Worm (Caenorhabditis elegans) whole organism, early embryonic: ENCODE results near the gene W10C6.2.

Source experiments
- B0310.2 ChIP-seq: sonication (generic microtip); optimal IDR thresholded peaks from 2 replicates; lab custom pipeline; 2016; ENCODE audit warnings: mild to moderate bottlenecking, missing genetic modification characterization, missing compliant biosample characterization
- F13C5.2 ChIP-seq: sonication (generic microtip); optimal IDR thresholded peaks from 2 replicates; lab custom pipeline; 2017; ENCODE audit warnings: mild to moderate bottlenecking, missing genetic modification characterization, inconsistent platforms, missing compliant biosample characterization
- ama-1 ChIP-seq: fragments of 150-350 bp; optimal IDR thresholded peaks from 2 replicates; lab custom pipeline; 2014
- flt-1 ChIP-seq: fragments of 200-800 bp; sonication (Bioruptor generic); IDR thresholded peaks from 2 replicates; pipeline ENCODE4 v1.3.6; 2022; ENCODE audit warnings: missing genetic modification characterization, missing compliant biosample characterization
- hmbx-1 ChIP-seq: sonication (generic microtip); optimal IDR thresholded peaks from 2 replicates; lab custom pipeline; 2016; ENCODE audit warnings: mild to moderate bottlenecking, missing genetic modification characterization, missing compliant biosample characterization
- hnd-1 ChIP-seq: sonication (generic microtip); optimal IDR thresholded peaks from 2 replicates; lab custom pipeline; 2016; ENCODE audit warnings: missing genetic modification characterization, missing compliant biosample characterization
- pes-1 ChIP-seq: fragments of 200-800 bp; sonication (Bioruptor generic); IDR thresholded peaks from 2 replicates; pipeline ENCODE4 v1.3.6; 2022; ENCODE audit warnings: missing genetic modification reagents, missing genetic modification characterization, missing compliant biosample characterization
- scrt-1 ChIP-seq: fragments of 200-800 bp; sonication (Bioruptor generic); IDR thresholded peaks from 2 replicates; pipeline ENCODE4 v1.3.6; 2022; ENCODE audit warnings: missing genetic modification characterization, missing compliant biosample characterization
- sea-1 ChIP-seq: fragments of 200-800 bp; sonication (Bioruptor generic); conservative IDR thresholded peaks from 2 replicates; pipeline ENCODE4 v1.3.6; 2022; ENCODE audit warnings: missing genetic modification characterization, missing compliant biosample characterization
- tbx-11 ChIP-seq: fragments of 200-800 bp; sonication (Bioruptor generic); IDR thresholded peaks from 2 replicates; pipeline ENCODE4 v1.3.6; 2022; ENCODE audit warnings: missing genetic modification characterization, missing compliant biosample characterization
- tbx-37 ChIP-seq: fragments of 200-800 bp; sonication (Bioruptor generic); conservative IDR thresholded peaks from 2 replicates; pipeline ENCODE4 v1.3.6; 2022; ENCODE audit warnings: missing genetic modification reagents, missing genetic modification characterization, missing compliant biosample characterization

- TF ChIP-seq flt-1 (no peak), F13C5.2 (tag; lab: Kevin White, UChicago) (no peak), sea-1 (GFP tag; lab: Robert Waterston, UW) (no peak), ama-1 (lab: Kevin White, UChicago) (no peak), tbx-11 (GFP tag; lab: Robert Waterston, UW) (no peak), tbx-37 (GFP tag; lab: Robert Waterston, UW) (no peak), B0310.2 (tag; lab: Kevin White, UChicago) (no peak), hnd-1 (tag; lab: Kevin White, UChicago) (no peak), scrt-1 (GFP tag; lab: Robert Waterston, UW) (no peak), pes-1 (GFP tag; lab: Robert Waterston, UW) (no peak), hmbx-1 (no peak)
Observed at ce11 chrII:11161675-11162074, 40.0 kb upstream of the W10C6.2 start.
